Fruit fly (Drosophila melanogaster) whole organism, embryonic: ENCODE measurements around the gene CG7006.

Source experiments
- Abd-B ChIP-seq: fragments of 200-800 bp; sonication (Bioruptor generic); optimal IDR thresholded peaks from 2 replicates; lab custom pipeline; 2018; ENCODE audit warnings: missing biosample characterization, mild to moderate bottlenecking, missing genetic modification characterization, moderate library complexity
- Awh ChIP-seq: fragments of 200-800 bp; sonication (Bioruptor generic); IDR thresholded peaks from 2 replicates; pipeline ENCODE4, ENCODE4 v1.3.6; 2022; ENCODE audit warnings: missing biosample characterization, missing genetic modification characterization
- Blimp-1 ChIP-seq: fragments of 200-800 bp; sonication (Bioruptor generic); optimal IDR thresholded peaks from 3 replicates; lab custom pipeline; 2018; ENCODE audit warnings: missing biosample characterization, missing genetic modification characterization, mild to moderate bottlenecking, moderate library complexity, missing genetic modification reagents
- CG10209 ChIP-seq: fragments of 200-800 bp; sonication (Bioruptor generic); optimal IDR thresholded peaks from 3 replicates; lab custom pipeline; 2017; ENCODE audit warnings: missing biosample characterization, mild to moderate bottlenecking, missing genetic modification characterization, missing genetic modification reagents
- CG10267 ChIP-seq: fragments of 200-800 bp; sonication (Bioruptor generic); optimal IDR thresholded peaks from 2 replicates; lab custom pipeline; 2018; ENCODE audit warnings: missing biosample characterization, mild to moderate bottlenecking, missing genetic modification characterization, moderate library complexity
- CG10565 ChIP-seq: fragments of 200-800 bp; sonication (Bioruptor generic); optimal IDR thresholded peaks from 3 replicates; lab custom pipeline; 2016; ENCODE audit warnings: missing biosample characterization, mild to moderate bottlenecking, missing genetic modification characterization
- CG11247 ChIP-seq: fragments of 200-800 bp; sonication (Bioruptor generic); IDR thresholded peaks from 2 replicates; pipeline ENCODE4 v1.3.6; 2022; ENCODE audit warnings: missing biosample characterization, missing genetic modification characterization
- CG11456 ChIP-seq: fragments of 200-800 bp; sonication (Bioruptor generic); IDR thresholded peaks from 3 replicates; pipeline ENCODE4 v1.3.6; 2022; ENCODE audit warnings: missing biosample characterization, missing genetic modification characterization
- CG11695 ChIP-seq: fragments of 200-800 bp; sonication (Bioruptor generic); IDR thresholded peaks from 3 replicates; pipeline ENCODE4 v1.3.6; 2022; ENCODE audit warnings: missing biosample characterization, missing genetic modification characterization
- CG12071 ChIP-seq: fragments of 200-800 bp; sonication (Bioruptor generic); optimal IDR thresholded peaks from 3 replicates; lab custom pipeline; 2018; ENCODE audit warnings: missing biosample characterization, mild to moderate bottlenecking, missing genetic modification characterization
- CG1233 ChIP-seq: fragments of 200-800 bp; sonication (Bioruptor generic); optimal IDR thresholded peaks from 4 replicates; lab custom pipeline; 2018; ENCODE audit warnings: missing biosample characterization, mild to moderate bottlenecking, missing genetic modification characterization
- CG13424 ChIP-seq: fragments of 200-800 bp; sonication (Bioruptor generic); optimal IDR thresholded peaks from 2 replicates; lab custom pipeline; 2019; ENCODE audit warnings: missing biosample characterization, mild to moderate bottlenecking, missing genetic modification characterization, moderate library complexity
- CG13894 ChIP-seq: fragments of 200-800 bp; sonication (Bioruptor generic); optimal IDR thresholded peaks from 3 replicates; lab custom pipeline; 2018; ENCODE audit warnings: missing biosample characterization, mild to moderate bottlenecking, missing genetic modification characterization, moderate library complexity
- CG14710 ChIP-seq: fragments of 200-800 bp; sonication (Bioruptor generic); optimal IDR thresholded peaks from 3 replicates; lab custom pipeline; 2019; ENCODE audit warnings: missing biosample characterization, mild to moderate bottlenecking, missing genetic modification characterization, moderate library complexity
- CG15514 ChIP-seq: fragments of 200-800 bp; sonication (Bioruptor generic); optimal IDR thresholded peaks from 3 replicates; lab custom pipeline; 2017; ENCODE audit warnings: missing biosample characterization, missing genetic modification characterization, mild to moderate bottlenecking, moderate library complexity, missing genetic modification reagents
- CG16863 ChIP-seq: fragments of 200-800 bp; sonication (Bioruptor generic); optimal IDR thresholded peaks from 3 replicates; lab custom pipeline; 2016; ENCODE audit warnings: missing biosample characterization, missing genetic modification characterization
- CG18599 ChIP-seq: fragments of 200-800 bp; sonication (Bioruptor generic); optimal IDR thresholded peaks from 3 replicates; lab custom pipeline; 2017; ENCODE audit warnings: missing biosample characterization, missing genetic modification characterization, mild to moderate bottlenecking, moderate library complexity, missing genetic modification reagents
- CG31224 ChIP-seq: fragments of 200-800 bp; sonication (Bioruptor generic); IDR thresholded peaks from 2 replicates; pipeline ENCODE4 v1.3.6; 2022; ENCODE audit warnings: missing biosample characterization, missing genetic modification characterization
- CG31388 ChIP-seq: fragments of 200-800 bp; sonication (Bioruptor generic); optimal IDR thresholded peaks from 2 replicates; lab custom pipeline; 2016; ENCODE audit warnings: missing biosample characterization, missing genetic modification characterization
- CG6654 ChIP-seq: fragments of 200-800 bp; sonication (Bioruptor generic); optimal IDR thresholded peaks from 2 replicates; lab custom pipeline; 2017; ENCODE audit warnings: missing biosample characterization, mild to moderate bottlenecking, missing genetic modification characterization
- CG7786 ChIP-seq: fragments of 200-800 bp; sonication (Bioruptor generic); optimal IDR thresholded peaks from 2 replicates; lab custom pipeline; 2016; ENCODE audit warnings: missing biosample characterization, missing genetic modification characterization
- CG9876 ChIP-seq: fragments of 200-800 bp; sonication (Bioruptor generic); optimal IDR thresholded peaks from 2 replicates; lab custom pipeline; 2016; ENCODE audit warnings: missing biosample characterization, missing genetic modification characterization
- Dp ChIP-seq: fragments of 200-800 bp; sonication (Bioruptor generic); optimal IDR thresholded peaks from 2 replicates; lab custom pipeline; 2018; ENCODE audit warnings: missing biosample characterization, mild to moderate bottlenecking, missing genetic modification characterization, moderate library complexity
- Eip74EF ChIP-seq, 2 experiments: fragments of 200-800 bp in 1 of 2; fragments of >200 bp in 1 of 2; sonication (Bioruptor generic) in 1 of 2; optimal IDR thresholded peaks; 2 replicates each; lab custom pipeline; 2017 to 2019; ENCODE audit warnings: missing biosample characterization in 2 of 2, missing genetic modification characterization in 2 of 2, mild to moderate bottlenecking in 1 of 2, moderate library complexity in 1 of 2
- Gug ChIP-seq: fragments of 200-800 bp; sonication (Bioruptor generic); IDR thresholded peaks from 4 replicates; pipeline ENCODE4 v1.3.6; 2022; ENCODE audit warnings: missing biosample characterization, missing genetic modification characterization
- Hmx ChIP-seq: fragments of 200-800 bp; sonication (Bioruptor generic); optimal IDR thresholded peaks from 2 replicates; lab custom pipeline; 2016; ENCODE audit warnings: missing biosample characterization, missing genetic modification characterization
- Kr ChIP-seq: fragments of 200-800 bp; sonication (Bioruptor generic); optimal IDR thresholded peaks from 2 replicates; lab custom pipeline; 2017; ENCODE audit warnings: missing biosample characterization, mild to moderate bottlenecking, missing genetic modification characterization
- Lpt ChIP-seq: fragments of >200 bp; optimal IDR thresholded peaks from 2 replicates; lab custom pipeline; 2018; ENCODE audit warnings: missing biosample characterization, missing genetic modification characterization
- Nf-YA ChIP-seq: fragments of 200-800 bp; sonication (Bioruptor generic); IDR thresholded peaks from 2 replicates; pipeline ENCODE4 v1.3.6; 2022; ENCODE audit warnings: missing biosample characterization, missing genetic modification characterization
- Ravus ChIP-seq: fragments of 200-800 bp; sonication (Bioruptor generic); IDR thresholded peaks from 2 replicates; pipeline ENCODE4 v1.3.6; 2022; ENCODE audit warnings: missing biosample characterization, missing genetic modification characterization
- Sox100B ChIP-seq: fragments of 200-800 bp; sonication (Bioruptor generic); optimal IDR thresholded peaks from 3 replicates; lab custom pipeline; 2018; ENCODE audit warnings: missing biosample characterization, mild to moderate bottlenecking, missing genetic modification characterization
- Spps ChIP-seq: fragments of 200-800 bp; sonication (Bioruptor generic); optimal IDR thresholded peaks from 2 replicates; lab custom pipeline; 2018; ENCODE audit warnings: missing biosample characterization, mild to moderate bottlenecking, missing genetic modification characterization
- Xbp1 ChIP-seq: fragments of 200-800 bp; sonication (Bioruptor generic); optimal IDR thresholded peaks from 3 replicates; lab custom pipeline; 2016; ENCODE audit warnings: missing biosample characterization, mild to moderate bottlenecking, missing genetic modification characterization
- amos ChIP-seq: fragments of 200-800 bp; sonication (Bioruptor generic); IDR thresholded peaks from 2 replicates; pipeline ENCODE4 v1.3.6; 2022; ENCODE audit warnings: missing biosample characterization, missing genetic modification characterization; ENCODE audit not compliant: partially characterized antibody
- az2 ChIP-seq: fragments of 200-800 bp; sonication (Bioruptor generic); optimal IDR thresholded peaks from 3 replicates; lab custom pipeline; 2016; ENCODE audit warnings: missing biosample characterization, missing genetic modification characterization
- crp ChIP-seq, 2 experiments: fragments of 200-800 bp; sonication (Bioruptor generic); optimal IDR thresholded peaks; 2 replicates in 1 of 2; 3 replicates in 1 of 2; lab custom pipeline; 2017; ENCODE audit warnings: missing biosample characterization in 2 of 2, missing genetic modification characterization in 2 of 2, mild to moderate bottlenecking in 1 of 2, moderate library complexity in 1 of 2
- fd64A ChIP-seq: fragments of 200-800 bp; sonication (Bioruptor generic); optimal IDR thresholded peaks from 3 replicates; lab custom pipeline; 2018; ENCODE audit warnings: missing biosample characterization, mild to moderate bottlenecking, missing genetic modification characterization
- gro ChIP-seq: fragments of 200-800 bp; sonication (Bioruptor generic); optimal IDR thresholded peaks from 2 replicates; lab custom pipeline; 2016; ENCODE audit warnings: missing biosample characterization, missing genetic modification characterization
- gsb ChIP-seq: fragments of 200-800 bp; sonication (Bioruptor generic); IDR thresholded peaks from 2 replicates; pipeline ENCODE4 v1.3.6; 2022; ENCODE audit warnings: missing biosample characterization, missing genetic modification characterization
- jumu ChIP-seq: fragments of 200-800 bp; sonication (Bioruptor generic); optimal IDR thresholded peaks from 3 replicates; lab custom pipeline; 2016; ENCODE audit warnings: missing biosample characterization, missing genetic modification characterization
- kay ChIP-seq: fragments of 200-800 bp; sonication (Bioruptor generic); optimal IDR thresholded peaks from 2 replicates; lab custom pipeline; 2016; ENCODE audit warnings: missing biosample characterization, missing genetic modification characterization
- nmo ChIP-seq: fragments of 200-800 bp; sonication (Bioruptor generic); optimal IDR thresholded peaks from 2 replicates; lab custom pipeline; 2018; ENCODE audit warnings: missing biosample characterization, mild to moderate bottlenecking, missing genetic modification characterization, moderate library complexity
- odd ChIP-seq: fragments of 200-800 bp; sonication (Bioruptor generic); optimal IDR thresholded peaks from 2 replicates; lab custom pipeline; 2017; ENCODE audit warnings: missing biosample characterization, mild to moderate bottlenecking, missing genetic modification characterization
- pb ChIP-seq: fragments of 200-800 bp; sonication (Bioruptor generic); optimal IDR thresholded peaks from 3 replicates; lab custom pipeline; 2016; ENCODE audit warnings: missing biosample characterization, missing genetic modification characterization
- pzg ChIP-seq: fragments of 200-800 bp; sonication (Bioruptor generic); optimal IDR thresholded peaks from 3 replicates; lab custom pipeline; 2018; ENCODE audit warnings: missing biosample characterization, mild to moderate bottlenecking, missing genetic modification characterization, moderate library complexity
- sens ChIP-seq: fragments of 200-800 bp; sonication (Bioruptor generic); peaks from one replicate; lab custom pipeline; 2016; ENCODE audit warnings: missing biosample characterization, missing genetic modification characterization
- slou ChIP-seq: fragments of 200-800 bp; sonication (Bioruptor generic); optimal IDR thresholded peaks from 3 replicates; lab custom pipeline; 2016; ENCODE audit warnings: missing biosample characterization, missing genetic modification characterization
- tin ChIP-seq: fragments of 200-800 bp; sonication (Bioruptor generic); optimal IDR thresholded peaks from 3 replicates; lab custom pipeline; 2016; ENCODE audit warnings: missing biosample characterization, missing genetic modification characterization
- zfh1 ChIP-seq: fragments of 200-800 bp; sonication (Bioruptor generic); IDR thresholded peaks from 3 replicates; pipeline ENCODE4 v1.3.6; 2022; ENCODE audit warnings: missing biosample characterization, missing genetic modification characterization

CG7006 gene

DNA sequence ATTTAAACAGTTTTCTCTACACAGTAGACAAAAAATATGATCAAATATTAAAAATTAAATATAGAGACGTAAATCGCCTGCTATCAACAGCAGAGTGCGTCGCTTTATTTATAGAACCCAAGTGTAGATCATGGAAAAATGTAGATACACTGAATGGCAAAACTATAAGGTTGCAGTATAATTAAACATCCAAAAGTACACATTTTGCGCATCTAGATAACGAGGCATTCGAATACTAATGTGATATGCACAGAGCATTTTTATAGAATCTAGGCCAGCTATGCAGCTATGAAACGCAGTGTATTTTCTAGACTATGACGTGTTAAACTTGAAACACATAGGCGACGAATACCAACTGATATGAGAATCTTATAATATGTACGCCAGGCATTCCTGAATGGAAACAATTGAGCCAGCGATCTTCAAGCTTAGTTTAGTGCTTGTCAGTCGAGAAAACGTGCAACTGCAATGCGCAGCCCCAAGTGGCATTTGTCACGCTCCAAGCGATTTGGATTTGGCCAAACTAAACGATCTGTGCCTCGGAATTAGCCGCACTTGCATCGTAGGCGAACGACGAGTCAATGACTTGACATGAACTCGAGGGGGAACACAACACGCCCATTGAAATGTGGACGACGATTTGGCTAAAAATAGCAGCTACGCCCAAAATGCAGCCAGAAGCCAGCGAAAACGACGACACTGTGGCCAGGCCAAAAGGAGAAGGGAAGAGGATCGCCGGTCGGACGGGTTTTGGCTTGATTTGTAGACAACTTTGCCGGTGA, 39.4 kb upstream of the CG7006 start (continued):
- TF ChIP-seq Ravus (GFP tag; lab: Robert Waterston, UW) (peak; percentile 65), Spps (tag; lab: Kevin White, UChicago) (peak; percentile 47), slou (GFP tag; lab: Kevin White, UChicago) (peak; percentile 47), odd (GFP tag; lab: Kevin White, UChicago) (peak; percentile 81), CG11695 (GFP tag; lab: Robert Waterston, UW) (peak; percentile 98), Gug (GFP tag; lab: Robert Waterston, UW) (peak; percentile 90), Awh (GFP tag; lab: Robert Waterston, UW) (peak; percentile 86), CG7786 (GFP tag; lab: Kevin White, UChicago) (peak; percentile 92), fd64A (GFP tag; lab: Kevin White, UChicago) (peak; percentile 69), gsb (peak; percentile 87), CG15514 (GFP tag; lab: Kevin White, UChicago) (peak; percentile 82), nmo (GFP tag; lab: Kevin White, UChicago) (peak; percentile 88), CG18599 (GFP tag; lab: Kevin White, UChicago) (peak; percentile 93), Xbp1 (peak; percentile 91), Lpt (GFP tag; lab: Kevin White, UChicago) (no peak), CG10267 (tag; lab: Kevin White, UChicago) (peak; percentile 63), Sox100B (GFP tag; lab: Kevin White, UChicago) (peak; percentile 81), pzg (GFP tag; lab: Kevin White, UChicago) (peak; percentile 17), Eip74EF (GFP tag; optimal IDR thresholded peaks at IDR 0.05; lab: Kevin White, UChicago) (peak in 1 of 2 experiments; percentile 81), Dp (GFP tag; lab: Kevin White, UChicago) (peak; percentile 2), jumu (peak; percentile 77), CG10209 (peak; percentile 86), Nf-YA (GFP tag; lab: Robert Waterston, UW) (peak; percentile 82), CG6654 (GFP tag; lab: Kevin White, UChicago) (peak; percentile 64), Blimp-1 (GFP tag; lab: Kevin White, UChicago) (peak; percentile 81), Abd-B (no peak), CG9876 (GFP tag; lab: Kevin White, UChicago) (peak; percentile 50), amos (GFP tag; lab: Robert Waterston, UW) (no peak), CG14710 (peak; percentile 58), pb (GFP tag; lab: Kevin White, UChicago) (peak; percentile 74), CG31224 (GFP tag; lab: Robert Waterston, UW) (peak; percentile 78), CG11247 (peak; percentile 84), CG16863 (peak; percentile 85), CG12071 (GFP tag; lab: Kevin White, UChicago) (peak; percentile 94), gro (GFP tag; lab: Kevin White, UChicago) (peak; percentile 91), CG13424 (tag; lab: Kevin White, UChicago) (peak; percentile 90), sens (peak; percentile 97), kay (GFP tag; lab: Kevin White, UChicago) (peak; percentile 73), CG31388 (GFP tag; lab: Kevin White, UChicago) (peak; percentile 28), crp (GFP tag; optimal IDR thresholded peaks at IDR 0.05; lab: Kevin White, UChicago) (peak in 1 of 2 experiments; percentile 39), Hmx (GFP tag; lab: Kevin White, UChicago) (peak; percentile 3), zfh1 (GFP tag; lab: Robert Waterston, UW) (peak; percentile 87), tin (GFP tag; lab: Kevin White, UChicago) (peak; percentile 75), CG11456 (GFP tag; lab: Robert Waterston, UW) (peak; percentile 92), CG13894 (peak; percentile 79), Kr (GFP tag; lab: Kevin White, UChicago) (no peak), CG1233 (peak; percentile 83), az2 (GFP tag; lab: Kevin White, UChicago) (peak; percentile 87), CG10565 (GFP tag; lab: Kevin White, UChicago) (peak; percentile 44)
